Fruit fly (Drosophila melanogaster) S2 (cell line): ENCODE data around the gene CG8135.

ENCODE experiments used
- CG8478 ChIP-seq: fragments of >200 bp; optimal IDR thresholded peaks from 2 replicates; lab custom pipeline; 2018
- CTCF ChIP-seq, 2 experiments: fragments of >200 bp; optimal IDR thresholded peaks; 2 replicates each; lab custom pipeline; 2018

Gene CG8135

DNA sequence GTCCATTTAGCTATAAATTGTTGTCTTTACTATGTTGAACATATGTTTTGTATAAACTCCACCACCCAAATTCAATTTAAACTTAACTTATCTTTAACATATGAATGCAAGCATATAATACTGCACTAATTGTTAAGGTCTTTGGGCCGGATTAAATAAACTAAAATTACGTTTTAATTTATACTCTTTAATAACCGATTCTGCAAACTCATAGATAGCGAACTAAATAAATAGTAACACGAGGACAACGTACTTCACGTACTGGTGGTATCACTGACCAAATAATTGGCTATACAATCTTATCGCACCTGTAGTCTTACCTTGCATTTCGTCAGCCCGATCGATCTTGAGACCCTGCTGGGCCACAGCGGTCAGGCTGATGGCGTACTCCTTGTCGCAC, 11.8 kb upstream of the CG8135 start:
- TF ChIP-seq CG8478 = no peak
- no peak for TF ChIP-seq CTCF (optimal IDR thresholded peaks at IDR 0.05; lab: Kevin White, UChicago)

DNA sequence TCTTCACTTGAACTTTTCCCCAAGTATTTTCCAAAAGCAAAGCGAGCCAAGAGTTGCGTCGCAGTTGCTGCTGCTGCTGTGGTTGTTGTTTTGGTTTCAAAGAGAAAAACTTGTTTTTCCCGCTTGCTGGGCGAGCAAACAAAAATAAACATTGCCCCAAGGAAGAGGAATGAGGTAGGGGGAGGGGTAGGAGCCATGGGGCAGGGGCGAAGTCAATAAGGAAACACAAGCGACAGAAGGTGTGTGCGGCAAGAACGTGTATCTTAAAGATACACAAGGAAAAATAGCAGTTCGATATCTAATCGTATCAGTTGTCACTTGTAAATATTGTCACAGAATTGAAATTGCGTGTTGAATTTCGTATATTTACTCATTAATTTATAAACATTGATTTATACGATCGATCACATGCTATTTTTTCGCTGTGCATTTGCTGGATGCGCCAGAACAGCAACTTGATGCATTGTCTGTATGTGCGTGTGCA, 10.6 kb upstream of the CG8135 start:
- TF ChIP-seq CG8478 (no peak), CTCF (optimal IDR thresholded peaks at IDR 0.05; lab: Kevin White, UChicago) (no peak)

DNA sequence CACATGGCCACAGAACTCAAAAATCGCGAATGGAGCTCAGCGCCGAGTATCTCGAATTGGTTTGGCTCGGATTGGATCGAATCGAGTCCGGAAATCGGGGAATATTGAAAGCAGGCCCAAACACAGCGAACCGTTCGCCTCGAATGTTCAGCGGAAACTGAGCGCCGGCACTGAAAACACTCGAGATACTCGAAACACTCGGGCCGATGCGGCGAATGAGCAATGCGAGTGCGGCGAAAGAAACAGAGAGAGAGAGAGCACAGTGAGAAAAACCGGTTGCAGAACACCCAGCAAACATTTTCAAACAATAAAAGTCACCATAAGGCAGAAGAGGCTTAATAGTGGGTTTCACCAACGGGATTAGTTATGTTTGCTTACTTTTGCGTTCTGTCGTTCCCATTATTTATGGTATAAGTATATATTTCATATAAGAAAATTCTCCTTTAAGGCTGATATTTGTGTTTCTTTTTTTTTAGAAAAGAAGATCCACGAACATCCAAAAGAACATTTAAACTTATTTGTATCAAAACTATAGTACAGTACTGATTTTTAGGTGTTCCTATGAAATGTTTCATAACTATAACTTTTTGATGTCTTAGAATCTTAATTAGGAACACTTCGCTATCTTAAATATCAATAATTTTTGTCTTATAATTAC, 9.7 kb upstream of the CG8135 start, which contains the start of gene FER:
Gene FER, minus strand, starts transcription at position 162 of the 658 bp plus-strand sequence.
- TF ChIP-seq CTCF (optimal IDR thresholded peaks at IDR 0.05; lab: Kevin White, UChicago) (no peak), CG8478 (no peak)

DNA sequence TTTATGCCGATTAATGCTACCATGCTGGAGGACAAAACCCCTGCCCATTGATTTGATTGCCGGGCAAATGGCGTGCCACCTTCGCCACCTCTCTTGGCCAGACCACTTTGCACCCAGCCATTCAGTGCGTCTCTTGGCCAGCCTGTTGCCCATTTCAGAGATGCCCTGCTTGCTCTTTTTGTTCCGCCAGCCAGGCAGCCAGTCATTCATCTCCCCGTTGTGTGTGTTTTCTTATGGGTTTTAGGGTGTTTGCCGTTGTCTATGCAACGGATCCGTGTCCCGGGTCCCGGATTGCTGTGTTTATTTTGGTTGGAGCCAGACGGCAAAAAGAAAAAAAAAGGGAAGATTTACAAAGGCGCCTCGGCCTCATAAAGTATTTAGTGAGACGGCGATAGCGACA, 8.2 kb upstream of the CG8135 start:
- TF ChIP-seq CTCF (optimal IDR thresholded peaks at IDR 0.05; lab: Kevin White, UChicago) = no peak
- no peak for TF ChIP-seq CG8478

DNA sequence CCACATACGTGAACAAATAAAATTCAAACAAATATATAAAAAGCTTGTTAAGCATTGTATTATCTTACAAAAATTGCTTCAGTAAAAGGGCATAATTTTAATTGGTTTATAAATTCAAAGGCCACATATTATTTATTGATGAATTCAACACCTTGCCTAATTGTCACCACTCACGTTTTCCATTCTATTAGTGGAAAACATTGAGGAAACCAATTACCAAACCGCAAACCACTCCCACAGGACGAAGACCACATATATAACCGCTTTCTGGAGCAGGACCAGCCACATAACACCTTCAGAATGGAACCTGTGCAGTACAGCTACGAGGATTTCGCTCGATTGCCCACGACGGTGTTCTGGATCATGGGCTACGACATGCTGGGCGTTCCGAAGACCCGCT, 6.3 kb upstream of the CG8135 start, which contains the start of gene Or85f:
Gene Or85f, plus strand, starts transcription at position 301 of the 400 bp plus-strand sequence.
- TF ChIP-seq CG8478 = no peak
- no peak for TF ChIP-seq CTCF (optimal IDR thresholded peaks at IDR 0.05; lab: Kevin White, UChicago)

DNA sequence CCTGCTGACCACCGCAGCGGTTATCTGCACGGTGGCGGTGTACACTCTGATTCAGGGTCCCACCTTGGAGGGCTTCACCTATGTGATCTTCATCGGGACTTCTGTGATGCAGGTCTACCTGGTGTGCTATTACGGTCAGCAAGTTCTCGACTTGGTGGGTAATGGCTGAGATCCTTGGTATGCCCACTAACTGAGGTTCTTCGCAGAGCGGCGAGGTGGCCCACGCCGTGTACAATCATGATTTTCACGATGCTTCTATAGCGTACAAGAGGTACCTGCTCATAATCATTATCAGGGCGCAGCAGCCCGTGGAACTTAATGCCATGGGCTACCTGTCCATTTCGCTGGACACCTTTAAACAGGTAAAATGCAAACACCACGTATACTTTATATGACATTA, 5.1 kb upstream of the CG8135 start:
- no peak for TF ChIP-seq CG8478
- no peak for TF ChIP-seq CTCF (optimal IDR thresholded peaks at IDR 0.05; lab: Kevin White, UChicago)

DNA sequence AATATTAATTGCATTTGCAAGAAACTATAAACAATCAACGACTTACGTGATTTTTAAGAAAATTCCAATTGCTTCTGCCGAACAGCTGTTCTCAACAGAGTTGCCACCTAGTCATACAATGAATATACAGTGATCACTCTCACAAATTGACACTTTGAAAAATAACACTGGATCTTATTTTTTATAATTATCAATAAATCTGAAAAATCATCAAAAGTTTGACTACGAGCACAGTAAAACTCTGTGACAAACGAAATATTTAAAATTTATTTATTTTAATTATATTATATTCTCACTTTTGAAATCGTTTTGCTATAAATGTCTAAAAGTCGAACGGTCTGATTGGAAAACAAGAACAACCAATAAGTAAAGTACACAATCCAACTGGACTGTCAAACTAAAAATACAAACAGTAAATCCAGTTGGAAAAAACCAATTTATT, 4.2 kb upstream of the CG8135 start, which contains the start of gene CG34117:
Gene CG34117, minus strand, starts transcription at position 103 of the 442 bp plus-strand sequence.
- TF ChIP-seq CTCF (optimal IDR thresholded peaks at IDR 0.05; lab: Kevin White, UChicago) (no peak), CG8478 (no peak)

DNA sequence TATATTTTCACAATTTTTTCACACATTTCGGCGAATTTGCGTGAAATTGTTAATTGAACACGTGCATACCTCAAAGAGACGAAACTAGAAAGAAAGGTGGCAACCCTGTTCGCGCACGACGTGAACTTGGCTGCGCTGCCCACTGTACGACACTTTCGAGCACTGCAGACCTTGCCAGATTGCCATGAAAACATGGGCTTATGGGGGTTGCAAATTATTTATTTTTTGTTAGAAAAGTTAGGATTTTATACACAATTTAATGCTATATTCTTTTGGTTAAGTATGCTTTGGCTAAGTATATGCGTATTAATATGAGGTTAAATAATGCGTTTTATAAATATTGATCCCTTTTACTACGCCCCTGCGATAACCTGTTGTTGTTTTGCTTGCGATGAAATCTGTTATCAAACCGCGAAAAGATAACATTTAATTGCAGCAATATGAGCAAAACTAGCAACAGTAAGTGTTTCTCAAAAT, 3.0 kb upstream of the CG8135 start, which contains the start of the genes RpL34b and CG8132:
Gene RpL34b, minus strand, starts transcription at position 100 of the 477 bp plus-strand sequence.
Gene CG8132, plus strand, starts transcription at position 369 of the 477 bp plus-strand sequence.
- TF ChIP-seq CTCF (optimal IDR thresholded peaks at IDR 0.05; lab: Kevin White, UChicago) (peak; percentile 29 to 31), CG8478 (no peak)

DNA sequence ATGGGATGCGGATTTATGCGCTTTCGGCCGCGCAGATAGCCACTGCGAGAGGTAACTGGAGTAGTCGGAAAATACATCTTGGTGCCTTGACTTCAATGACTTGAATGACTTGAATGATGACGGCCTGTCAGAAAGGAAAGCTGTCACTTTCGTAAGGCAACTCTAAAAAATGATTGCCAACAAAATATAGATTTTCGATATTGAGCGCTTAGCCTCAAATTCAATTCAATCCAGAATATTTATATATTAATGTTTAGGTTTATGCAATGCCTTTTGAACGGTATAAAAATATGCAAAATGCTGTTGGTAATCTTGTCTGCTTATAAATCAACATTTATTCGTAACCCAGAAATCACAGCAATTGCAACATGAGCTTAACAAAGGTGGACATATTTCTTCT, 3.9 kb downstream of the CG8135 start, which contains the start of gene CG44261:
Gene CG44261, minus strand, starts transcription at position 101 of the 400 bp plus-strand sequence.
- TF ChIP-seq CTCF (optimal IDR thresholded peaks at IDR 0.05; lab: Kevin White, UChicago) (no peak), CG8478 (no peak)

DNA sequence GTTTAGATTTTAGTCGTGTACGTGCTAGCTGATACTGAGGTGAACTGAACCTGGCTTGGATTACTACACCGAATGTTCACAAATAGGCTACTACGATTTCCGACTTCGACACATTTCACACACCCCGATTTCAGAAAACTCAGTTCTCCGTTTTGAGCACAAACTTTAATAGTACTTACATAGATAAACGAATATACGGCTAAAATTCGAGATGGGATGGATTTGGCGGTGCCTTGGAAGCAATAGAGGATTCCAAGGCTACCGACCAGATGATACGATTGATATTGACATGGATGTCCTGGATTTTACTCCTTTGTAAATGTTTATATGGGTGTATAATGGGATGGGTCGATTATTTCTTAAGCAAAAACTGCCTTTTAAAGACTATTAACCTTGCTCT, 6.0 kb downstream of the CG8135 start, which contains the start of gene betaTub85D:
Gene betaTub85D, minus strand, starts transcription at position 101 of the 400 bp plus-strand sequence.
- no peak for TF ChIP-seq CG8478
- no peak for TF ChIP-seq CTCF (optimal IDR thresholded peaks at IDR 0.05; lab: Kevin White, UChicago)

DNA sequence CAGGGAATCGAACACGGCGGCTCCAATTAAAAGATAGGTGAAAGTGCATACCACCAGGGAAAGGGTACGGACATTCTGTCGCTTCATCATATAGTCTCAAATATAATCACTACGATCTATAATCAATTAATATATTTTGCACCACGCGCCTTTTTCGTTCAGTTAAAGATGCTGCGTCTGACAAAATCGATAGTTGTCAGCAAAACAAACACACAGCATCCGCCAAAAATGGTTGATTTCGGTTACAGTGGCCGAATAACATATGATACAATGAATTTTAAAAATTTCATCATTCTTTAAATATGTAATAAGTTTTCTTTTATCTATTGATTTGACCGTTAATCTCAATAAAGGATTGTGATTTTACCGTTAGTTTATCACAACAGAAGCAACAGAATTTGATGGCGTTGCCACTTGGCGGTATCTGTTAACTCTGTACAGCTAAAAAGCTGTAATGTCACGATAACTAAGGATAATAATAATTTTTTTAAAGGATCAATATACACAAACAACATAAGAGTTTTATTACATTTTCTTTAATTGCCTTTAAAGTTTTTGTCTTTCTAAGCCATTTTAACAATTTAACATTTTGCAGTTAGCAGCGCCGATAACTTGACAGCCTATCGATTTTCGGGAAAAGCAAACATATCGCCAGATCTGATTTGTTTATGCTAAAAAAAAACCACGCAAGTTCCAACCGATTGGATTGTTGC, 7.9 kb downstream of the CG8135 start, which contains the start of the genes Task7 and alpha-Man-IIa:
Gene Task7, minus strand, starts transcription at position 366 of the 713 bp plus-strand sequence.
Gene alpha-Man-IIa, plus strand, starts transcription at position 621 of the 713 bp plus-strand sequence.
- no peak for TF ChIP-seq CG8478
- TF ChIP-seq CTCF (optimal IDR thresholded peaks at IDR 0.05; lab: Kevin White, UChicago) = no peak

DNA sequence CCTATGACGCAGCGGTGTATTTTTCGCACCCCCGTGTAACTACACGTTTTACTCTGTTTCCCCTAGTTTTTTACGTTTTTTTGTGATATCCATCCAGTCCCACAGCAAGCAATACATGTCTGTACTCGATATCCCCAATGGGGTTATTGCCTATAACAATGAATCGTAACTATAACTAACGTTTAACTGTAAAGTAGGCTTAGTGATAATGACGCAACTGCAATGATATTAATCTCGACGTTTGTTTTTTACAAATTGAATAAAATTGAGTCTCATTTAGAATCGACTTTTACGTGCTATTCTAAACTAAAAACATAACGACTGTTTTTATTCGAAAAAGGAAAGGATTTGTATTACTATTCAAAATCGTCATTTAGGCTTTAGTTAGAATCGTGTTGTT, 12.8 kb downstream of the CG8135 start:
- TF ChIP-seq CTCF (optimal IDR thresholded peaks at IDR 0.05; lab: Kevin White, UChicago) (no peak), CG8478 (no peak)

DNA sequence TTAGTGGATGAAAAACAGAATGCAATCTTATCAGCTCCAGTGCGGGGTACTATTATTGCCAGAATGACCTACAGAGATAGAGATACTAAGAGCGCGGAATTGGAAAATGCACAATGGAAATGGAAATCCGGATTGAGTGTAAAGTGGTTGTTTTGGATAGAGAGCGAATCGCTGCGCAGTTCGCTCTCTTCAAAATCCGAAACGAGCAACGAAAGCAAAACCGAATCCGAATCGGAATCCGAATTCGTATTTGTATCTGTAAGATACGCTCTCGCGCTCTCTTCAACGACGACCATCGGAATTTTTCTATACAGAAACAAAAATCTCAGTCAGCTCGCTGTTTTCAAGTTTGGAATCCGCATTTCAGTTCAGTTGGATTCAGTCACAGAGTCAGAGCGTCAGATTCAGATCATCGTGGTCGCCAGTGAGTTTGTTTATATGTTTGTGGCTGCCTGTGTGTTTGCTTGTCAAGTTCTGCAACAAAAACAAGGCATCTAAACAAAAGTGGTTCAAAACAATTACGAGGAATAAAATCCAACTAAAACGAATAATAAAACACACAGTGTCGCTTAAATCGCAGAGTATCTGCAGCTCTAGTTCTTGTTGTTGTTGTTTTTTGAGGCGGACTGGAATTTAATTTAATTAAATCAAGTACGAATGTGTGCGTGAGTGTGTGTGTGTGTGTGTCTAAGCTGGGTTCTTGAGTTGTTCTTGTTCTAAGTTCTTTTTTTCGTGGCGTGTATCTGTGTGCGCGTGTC, 13.6 kb downstream of the CG8135 start, which contains the start of gene ps:
Gene ps, plus strand, starts transcription at position 364 of the 758 bp plus-strand sequence.
- TF ChIP-seq CG8478 (no peak), CTCF (optimal IDR thresholded peaks at IDR 0.05; lab: Kevin White, UChicago) (no peak)
